Worm (Caenorhabditis elegans): Measurements from ENCODE around the gene F55G11.8.

The F55G11.8 gene

ce11 chrIV:12991629-12992028 is 29.0 kb downstream of the F55G11.8 start, which contains the start of gene K10D11.5:
Gene K10D11.5, minus strand, starts transcription at chrIV:12991843.
- no peak for TF ChIP-seq W03F9.2 (tag; optimal IDR thresholded peaks at IDR 0.05)
- no peak for TF ChIP-seq dao-5 (tag; optimal IDR thresholded peaks at IDR 0.05)
- TF ChIP-seq him-1 (tag; optimal IDR thresholded peaks at IDR 0.05) = no peak

DNA sequence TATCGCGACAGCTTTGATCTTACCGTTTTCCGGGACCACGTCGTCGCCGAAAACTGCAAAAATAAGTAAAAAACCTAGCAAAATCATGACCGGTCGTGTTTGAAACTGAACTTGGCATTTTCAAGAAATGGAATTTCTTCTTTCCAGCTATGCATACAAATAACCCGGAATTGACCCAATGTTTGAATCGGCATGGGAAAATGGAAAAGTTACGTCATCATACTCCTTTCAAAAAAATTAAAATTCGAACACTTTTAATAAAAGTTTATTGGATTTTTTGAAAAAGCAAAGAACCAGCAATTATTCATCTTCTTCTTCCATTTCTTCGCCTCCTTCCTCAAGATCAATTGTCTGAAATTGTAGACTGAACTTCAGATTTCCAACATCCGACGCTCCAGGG is 31.8 kb downstream of the F55G11.8 start, which contains the start of gene K10D11.4:
TSS of gene K10D11.4 (minus strand) at position 101 of the 400 bp plus-strand sequence.
- TF ChIP-seq dao-5 (tag; optimal IDR thresholded peaks at IDR 0.05) = no peak
- TF ChIP-seq W03F9.2 (tag; optimal IDR thresholded peaks at IDR 0.05) = no peak
- no peak for TF ChIP-seq him-1 (tag; optimal IDR thresholded peaks at IDR 0.05)

ce11 chrIV:12995886-12996285 is 33.3 kb downstream of the F55G11.8 start, which contains the start of gene K10D11.7:
Gene K10D11.7, minus strand, starts transcription at chrIV:12995986.
- TF ChIP-seq dao-5 (tag; optimal IDR thresholded peaks at IDR 0.05) (no peak), him-1 (tag; optimal IDR thresholded peaks at IDR 0.05) (no peak), W03F9.2 (tag; optimal IDR thresholded peaks at IDR 0.05) (no peak)

- no peak for TF ChIP-seq him-1 (tag; optimal IDR thresholded peaks at IDR 0.05)
- TF ChIP-seq dao-5 (tag; optimal IDR thresholded peaks at IDR 0.05) = no peak
- no peak for TF ChIP-seq W03F9.2 (tag; optimal IDR thresholded peaks at IDR 0.05)
These were observed 35.0 kb downstream of the F55G11.8 start for ce11 chrIV:12997560-12997959.

ce11 chrIV:12999087-12999486 is 36.5 kb downstream of the F55G11.8 start:
- no peak for TF ChIP-seq W03F9.2 (tag; optimal IDR thresholded peaks at IDR 0.05)
- TF ChIP-seq dao-5 (tag; optimal IDR thresholded peaks at IDR 0.05) = no peak
- no peak for TF ChIP-seq him-1 (tag; optimal IDR thresholded peaks at IDR 0.05)

DNA sequence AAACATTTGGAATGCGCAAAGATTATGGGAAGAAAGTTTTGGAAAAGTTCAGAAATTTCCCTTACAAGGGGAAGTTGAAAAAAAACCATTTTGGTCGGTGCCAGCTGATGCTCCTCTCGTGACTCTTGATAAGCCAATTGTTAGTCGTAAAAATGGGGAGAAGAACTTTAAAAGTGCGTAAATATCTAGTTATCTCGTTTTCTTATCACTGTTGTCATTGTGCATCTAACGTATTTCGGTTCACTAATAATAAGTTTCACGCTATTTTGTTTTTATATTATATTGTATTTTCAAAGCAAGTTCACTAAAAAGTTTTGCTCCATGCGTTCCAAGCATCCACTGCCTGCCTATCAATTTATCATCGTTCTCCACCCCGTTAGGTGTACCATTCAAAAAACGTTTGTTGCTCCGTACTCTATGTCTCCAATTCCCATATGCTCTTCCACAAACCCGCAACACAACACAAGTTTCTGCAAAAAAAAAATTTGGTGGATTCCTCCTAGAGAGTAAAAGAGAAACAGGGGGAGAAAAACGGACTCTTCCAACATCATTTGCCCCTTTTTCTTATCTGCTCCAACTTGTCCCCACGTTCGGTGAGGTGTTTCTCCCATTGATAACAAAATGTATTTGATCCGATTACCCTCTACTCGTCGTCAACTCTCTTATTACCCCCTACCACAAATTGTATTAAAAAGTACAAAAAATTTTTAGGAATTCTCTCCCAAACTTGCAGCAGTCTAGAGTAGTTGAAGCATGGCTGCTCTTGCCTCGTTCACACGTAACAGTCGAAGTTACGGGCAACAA is 46.0 kb downstream of the F55G11.8 start, which contains the start of gene mbk-2:
TSS of gene mbk-2 (plus strand) at position 754 of the 804 bp plus-strand sequence.
- TF ChIP-seq him-1 (tag; optimal IDR thresholded peaks at IDR 0.05) (no peak), dao-5 (tag; optimal IDR thresholded peaks at IDR 0.05) (no peak), W03F9.2 (tag; optimal IDR thresholded peaks at IDR 0.05) (no peak)

ce11 chrIV:13009507-13009906 is 46.9 kb downstream of the F55G11.8 start:
- TF ChIP-seq him-1 (tag; optimal IDR thresholded peaks at IDR 0.05) (no peak), dao-5 (tag; optimal IDR thresholded peaks at IDR 0.05) (no peak), W03F9.2 (tag; optimal IDR thresholded peaks at IDR 0.05) (no peak)

DNA sequence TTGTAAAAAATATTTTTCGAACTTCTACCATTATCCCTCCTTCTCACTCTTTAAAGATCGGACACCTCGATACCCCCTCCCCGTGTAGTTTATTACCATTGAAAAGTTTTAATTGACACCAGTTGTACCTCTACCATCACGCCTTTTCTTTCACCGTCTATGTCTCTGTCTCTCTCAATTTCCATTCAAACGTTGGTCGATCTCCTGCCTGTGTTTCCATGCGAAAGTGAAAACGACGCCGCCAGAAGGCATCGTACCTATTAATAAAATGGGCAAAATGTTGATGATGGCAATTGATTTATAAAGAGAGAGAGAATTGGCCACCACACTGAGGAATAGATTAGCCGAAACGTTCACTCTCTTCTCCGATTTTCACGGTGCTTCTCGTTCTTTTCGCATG is 50.6 kb downstream of the F55G11.8 start:
- TF ChIP-seq him-1 (tag; optimal IDR thresholded peaks at IDR 0.05) = no peak
- no peak for TF ChIP-seq dao-5 (tag; optimal IDR thresholded peaks at IDR 0.05)
- TF ChIP-seq W03F9.2 (tag; optimal IDR thresholded peaks at IDR 0.05) = no peak

DNA sequence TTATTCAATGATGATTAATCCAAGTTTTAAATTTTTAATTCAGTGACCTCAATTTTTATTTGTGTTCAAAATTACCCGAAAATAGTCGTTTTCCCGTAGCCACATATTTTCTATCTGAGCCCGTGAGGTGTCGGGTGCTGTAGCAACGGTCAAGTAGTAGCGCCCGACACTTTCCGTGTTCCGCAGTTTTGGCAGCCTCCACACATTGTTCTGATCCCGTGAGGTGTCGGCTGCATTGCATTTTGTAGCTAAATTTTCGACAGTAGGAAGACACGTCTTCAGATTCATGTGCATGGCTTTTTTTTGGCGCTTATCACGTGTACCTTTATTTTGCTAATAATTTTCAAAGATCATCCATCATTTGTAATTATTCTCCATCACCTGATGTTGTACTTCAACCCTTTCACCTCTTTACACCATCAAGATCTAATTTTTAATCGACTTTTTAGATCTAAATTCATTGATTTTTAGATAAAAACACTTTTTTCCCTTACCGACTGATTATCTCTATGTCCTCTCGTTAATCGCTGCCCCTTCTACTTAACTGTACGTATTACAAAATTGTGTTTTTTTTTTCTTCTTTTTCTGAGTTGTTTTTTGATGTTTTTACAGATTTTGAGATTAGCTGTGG is 51.2 kb downstream of the F55G11.8 start:
- TF ChIP-seq him-1 (tag; optimal IDR thresholded peaks at IDR 0.05) (no peak), W03F9.2 (tag; optimal IDR thresholded peaks at IDR 0.05) (no peak), dao-5 (tag; optimal IDR thresholded peaks at IDR 0.05) (no peak)
